Fruit fly (Drosophila melanogaster) whole organism, prepupa: ENCODE measurements around the gene CG17826.

Experiments used
- CG10669 ChIP-seq: fragments of 200-800 bp; sonication (Bioruptor generic); optimal IDR thresholded peaks from 3 replicates; lab custom pipeline; 2018; ENCODE audit warnings: missing biosample characterization, mild to moderate bottlenecking, missing genetic modification characterization, moderate library complexity
- CG11294 ChIP-seq: fragments of 200-800 bp; sonication (Bioruptor generic); IDR thresholded peaks from 2 replicates; pipeline ENCODE4 v1.3.6; 2022; ENCODE audit warnings: missing biosample characterization, missing genetic modification characterization
- CG11902 ChIP-seq: fragments of 200-800 bp; sonication (Bioruptor generic); optimal IDR thresholded peaks from 3 replicates; lab custom pipeline; 2016; ENCODE audit warnings: missing biosample characterization, missing genetic modification characterization
- CG15336 ChIP-seq: fragments of 200-800 bp; sonication (Bioruptor generic); IDR thresholded peaks from 2 replicates; pipeline ENCODE4 v1.3.6; 2022; ENCODE audit warnings: missing biosample characterization, missing genetic modification characterization
- CG3032 ChIP-seq: fragments of 200-800 bp; optimal IDR thresholded peaks from 2 replicates; lab custom pipeline; 2019; ENCODE audit warnings: missing biosample characterization, mild to moderate bottlenecking, missing genetic modification characterization, moderate library complexity
- CG31627 ChIP-seq: fragments of 200-800 bp; sonication (Bioruptor generic); optimal IDR thresholded peaks from 3 replicates; lab custom pipeline; 2016; ENCODE audit warnings: missing biosample characterization, missing genetic modification characterization
- CG3919 ChIP-seq: fragments of 200-800 bp; sonication (Bioruptor generic); optimal IDR thresholded peaks from 3 replicates; lab custom pipeline; 2016; ENCODE audit warnings: missing biosample characterization, missing genetic modification characterization
- CG7368 ChIP-seq: fragments of 200-800 bp; sonication (Bioruptor generic); optimal IDR thresholded peaks from 3 replicates; lab custom pipeline; 2016; ENCODE audit warnings: missing biosample characterization, missing genetic modification characterization
- CG8119 ChIP-seq: fragments of 200-800 bp; sonication (Bioruptor generic); IDR thresholded peaks from 3 replicates; pipeline ENCODE4 v1.3.6; 2022; ENCODE audit warnings: missing biosample characterization, missing genetic modification characterization
- CG8319 ChIP-seq: fragments of 200-800 bp; sonication (Bioruptor generic); optimal IDR thresholded peaks from 3 replicates; lab custom pipeline; 2016; ENCODE audit warnings: missing biosample characterization, missing genetic modification characterization
- CG8632 ChIP-seq: fragments of 200-800 bp; sonication (Bioruptor generic); optimal IDR thresholded peaks from 3 replicates; lab custom pipeline; 2016; ENCODE audit warnings: missing biosample characterization, missing genetic modification characterization
- CG9139 ChIP-seq: fragments of 200-800 bp; sonication (Bioruptor generic); optimal IDR thresholded peaks from 3 replicates; lab custom pipeline; 2017; ENCODE audit warnings: missing biosample characterization, mild to moderate bottlenecking, missing genetic modification characterization
- Eip93F ChIP-seq: fragments of 200-800 bp; sonication (Bioruptor generic); optimal IDR thresholded peaks from 2 replicates; lab custom pipeline; 2016; ENCODE audit warnings: missing biosample characterization, mild to moderate bottlenecking, missing genetic modification characterization
- Hr38 ChIP-seq: sonication (Bioruptor generic); optimal IDR thresholded peaks from 2 replicates; lab custom pipeline; 2016; ENCODE audit warnings: missing biosample characterization, missing genetic modification characterization
- Sox102F ChIP-seq: fragments of 200-800 bp; sonication (Bioruptor generic); optimal IDR thresholded peaks from 2 replicates; lab custom pipeline; 2016; ENCODE audit warnings: missing biosample characterization, mild to moderate bottlenecking, missing genetic modification characterization
- acj6 ChIP-seq: fragments of 200-800 bp; sonication (Bioruptor generic); optimal IDR thresholded peaks from 3 replicates; lab custom pipeline; 2016; ENCODE audit warnings: missing biosample characterization, missing genetic modification characterization
- cyc ChIP-seq: fragments of 200-800 bp; sonication (Bioruptor generic); optimal IDR thresholded peaks from 3 replicates; lab custom pipeline; 2016; ENCODE audit warnings: missing biosample characterization, missing genetic modification characterization
- dac ChIP-seq: fragments of 200-800 bp; sonication (Bioruptor generic); optimal IDR thresholded peaks from 2 replicates; lab custom pipeline; 2017; ENCODE audit warnings: missing biosample characterization, mild to moderate bottlenecking, missing genetic modification characterization
- dsx ChIP-seq: fragments of 200-800 bp; optimal IDR thresholded peaks from 3 replicates; lab custom pipeline; 2019; ENCODE audit warnings: missing biosample characterization, mild to moderate bottlenecking, missing genetic modification characterization, moderate library complexity; ENCODE audit not compliant: poor library complexity, severe bottlenecking
- eg ChIP-seq: fragments of 200-800 bp; sonication (Bioruptor generic); IDR thresholded peaks from 3 replicates; pipeline ENCODE4 v1.3.6; 2022; ENCODE audit warnings: missing biosample characterization, missing genetic modification characterization
- fd59A ChIP-seq: fragments of 200-800 bp; sonication (Bioruptor generic); optimal IDR thresholded peaks from 2 replicates; lab custom pipeline; 2017; ENCODE audit warnings: missing biosample characterization, mild to moderate bottlenecking, missing genetic modification characterization, missing genetic modification reagents
- fd85E ChIP-seq: fragments of 200-800 bp; sonication (Bioruptor generic); optimal IDR thresholded peaks from 3 replicates; lab custom pipeline; 2016; ENCODE audit warnings: missing biosample characterization, missing genetic modification characterization
- lz ChIP-seq: fragments of 200-800 bp; sonication (Bioruptor generic); optimal IDR thresholded peaks from 3 replicates; lab custom pipeline; 2016; ENCODE audit warnings: missing biosample characterization, missing genetic modification characterization
- net ChIP-seq: fragments of 200-800 bp; sonication (Bioruptor generic); optimal IDR thresholded peaks from 3 replicates; lab custom pipeline; 2016; ENCODE audit warnings: missing biosample characterization, missing genetic modification characterization
- pdm3 ChIP-seq: fragments of 200-800 bp; sonication (Bioruptor generic); optimal IDR thresholded peaks from 3 replicates; lab custom pipeline; 2016; ENCODE audit warnings: missing biosample characterization, missing genetic modification characterization
- spab ChIP-seq: fragments of 200-800 bp; sonication (Bioruptor generic); optimal IDR thresholded peaks from 2 replicates; lab custom pipeline; 2017; ENCODE audit warnings: missing biosample characterization, mild to moderate bottlenecking, missing genetic modification characterization, missing genetic modification reagents
- ss ChIP-seq, 2 experiments: fragments of 200-800 bp; sonication (Bioruptor generic); optimal IDR thresholded peaks; 2 replicates in 1 of 2; 3 replicates in 1 of 2; lab custom pipeline; 2017 to 2018; ENCODE audit warnings: mild to moderate bottlenecking in 2 of 2, missing biosample characterization in 2 of 2, missing genetic modification characterization in 2 of 2, moderate library complexity in 1 of 2
- svp ChIP-seq: fragments of 200-800 bp; sonication (Bioruptor generic); peaks from one replicate; lab custom pipeline; 2016; ENCODE audit warnings: missing biosample characterization, missing genetic modification characterization
- topi ChIP-seq: fragments of 200-800 bp; sonication (Bioruptor generic); optimal IDR thresholded peaks from 3 replicates; lab custom pipeline; 2016; ENCODE audit warnings: missing biosample characterization, missing genetic modification characterization
- vri ChIP-seq: fragments of 200-800 bp; sonication (Bioruptor generic); optimal IDR thresholded peaks from 3 replicates; lab custom pipeline; 2016; ENCODE audit warnings: missing biosample characterization, mild to moderate bottlenecking, missing genetic modification characterization

Gene CG17826

DNA sequence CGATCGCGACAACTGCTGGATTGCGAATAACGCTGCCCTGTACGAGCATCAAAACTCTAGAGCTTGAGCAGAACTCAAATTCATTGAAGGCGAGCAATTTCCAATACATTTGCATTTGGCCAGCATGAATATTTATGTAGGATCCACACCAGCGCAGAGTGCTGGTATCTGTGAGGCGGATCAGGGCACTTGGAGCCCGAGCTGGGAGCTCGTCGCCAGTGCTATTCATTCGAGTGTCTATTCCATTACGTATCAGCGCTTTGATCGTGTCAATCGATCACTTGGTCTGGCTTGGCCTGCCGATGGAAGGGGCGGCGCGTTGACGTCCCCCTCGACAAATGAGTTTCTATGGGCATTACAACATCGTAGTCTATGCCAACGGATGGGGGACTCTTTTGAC is 16.5 kb downstream of the CG17826 start, which contains the start of gene prc:
Gene prc (minus strand): TSS at position 28 of the 400 bp plus-strand sequence.
- TF ChIP-seq ss (GFP tag; optimal IDR thresholded peaks at IDR 0.05; lab: Kevin White, UChicago) (no peak), svp (GFP tag; lab: Kevin White, UChicago) (peak; percentile 48)
- TF ChIP-seq, all 60 proteins: peak for 1

DNA sequence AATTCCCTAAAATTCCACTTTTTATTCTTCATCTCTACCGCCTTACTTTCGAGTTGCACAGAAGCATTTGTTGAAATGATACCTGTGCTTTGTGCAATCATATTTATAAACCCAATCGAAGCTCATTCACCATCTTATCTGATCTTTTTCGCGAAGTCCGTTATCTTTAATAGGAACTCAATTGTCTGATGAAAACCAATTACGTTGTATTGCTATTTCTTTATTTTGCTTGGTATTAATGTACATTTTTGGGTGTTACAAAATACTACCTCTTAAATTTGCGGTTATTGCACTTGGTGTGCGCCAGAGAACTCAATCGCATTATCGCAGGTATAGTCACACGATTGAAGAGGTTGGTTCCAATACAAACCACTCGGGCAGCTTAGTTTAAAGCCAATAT is 23.2 kb downstream of the CG17826 start, which contains the start of gene Muc68E:
Gene Muc68E (minus strand): TSS at position 101 of the 400 bp plus-strand sequence.
- TF ChIP-seq CG8119 (GFP tag; lab: Robert Waterston, UW) (no peak), vri (peak; percentile 68)
- TF ChIP-seq, all 60 proteins: peak for 1

DNA sequence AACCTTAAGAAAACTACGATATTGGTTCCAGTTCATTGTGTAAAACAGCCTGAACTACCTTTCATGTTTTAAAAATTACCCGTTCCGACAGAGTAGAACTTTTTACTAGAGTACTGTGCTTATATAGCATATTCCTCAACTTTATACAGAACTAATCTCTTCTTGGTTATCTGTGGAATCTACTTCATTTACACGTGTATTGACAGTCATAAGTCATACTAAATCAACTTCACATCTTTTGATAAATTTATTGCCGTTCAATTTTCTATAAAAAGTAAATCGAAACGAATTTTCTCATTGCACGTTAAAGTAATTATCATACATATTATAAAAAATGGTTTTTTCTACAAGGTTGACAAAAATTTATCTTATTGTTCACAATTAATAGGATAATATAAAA is 24.1 kb downstream of the CG17826 start, which contains the start of gene CG42397:
Gene CG42397 (minus strand): TSS at position 101 of the 400 bp plus-strand sequence.
- TF ChIP-seq CG31627 (GFP tag; lab: Kevin White, UChicago): no peak
- TF ChIP-seq CG11294 (GFP tag; lab: Robert Waterston, UW): no peak
- TF ChIP-seq vri: no peak
- TF ChIP-seq eg (GFP tag; lab: Robert Waterston, UW): no peak
- no peak for TF ChIP-seq CG9139 (GFP tag; lab: Kevin White, UChicago)
- TF ChIP-seq CG3032 (tag; lab: Kevin White, UChicago): no peak
- TF ChIP-seq fd59A: no peak
- TF ChIP-seq CG11902 (GFP tag; lab: Kevin White, UChicago): no peak
- no peak for TF ChIP-seq topi (GFP tag; lab: Kevin White, UChicago)
- TF ChIP-seq CG7368 (GFP tag; lab: Kevin White, UChicago): no peak
- TF ChIP-seq CG10669: no peak

DNA sequence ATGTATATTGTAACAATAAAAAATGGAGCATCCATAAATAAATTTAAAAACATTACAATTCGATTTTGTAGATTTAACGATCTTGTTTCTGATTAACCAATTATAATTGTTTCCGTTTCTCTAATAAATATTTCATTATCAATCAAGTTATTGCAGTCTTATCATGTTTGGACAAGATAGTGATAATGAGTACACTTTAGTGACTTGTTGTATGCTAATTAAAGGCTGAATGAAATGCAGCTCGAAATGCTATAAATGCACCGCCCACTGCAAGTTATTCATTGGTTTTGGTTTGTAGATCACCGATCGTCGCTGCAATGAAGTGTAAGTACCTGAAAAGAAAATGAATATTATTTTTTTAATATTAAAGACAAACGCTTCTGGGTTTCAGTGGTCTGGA is 25.0 kb downstream of the CG17826 start, which contains the start of gene CG14125:
Gene CG14125 (plus strand): TSS at position 301 of the 400 bp plus-strand sequence.
- TF ChIP-seq Hr38 (GFP tag; lab: Kevin White, UChicago) (no peak), CG15336 (GFP tag; lab: Robert Waterston, UW) (no peak), svp (GFP tag; lab: Kevin White, UChicago) (no peak)

DNA sequence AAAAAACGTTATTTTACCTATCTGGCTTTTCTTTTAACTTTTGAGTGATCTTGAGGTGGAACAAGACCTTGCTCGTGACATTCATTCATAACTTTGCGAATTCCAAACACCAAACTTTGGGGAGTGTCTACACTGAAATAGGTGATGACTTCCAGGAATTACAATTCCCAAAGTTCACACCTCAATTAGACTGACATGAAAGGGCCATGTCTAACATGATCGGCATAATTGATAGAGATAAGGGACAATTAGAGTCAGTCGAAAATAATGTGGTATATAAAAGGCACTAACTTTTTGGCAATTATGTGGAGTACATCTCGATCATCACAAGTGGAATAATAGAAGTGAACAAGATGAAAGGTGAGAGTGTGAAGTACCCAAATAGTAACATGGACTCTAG is 26.2 kb downstream of the CG17826 start, which contains the start of gene CG43896:
Gene CG43896 (plus strand): TSS at position 301 of the 400 bp plus-strand sequence.
- TF ChIP-seq dsx (GFP tag; lab: Kevin White, UChicago) (no peak), CG11294 (GFP tag; lab: Robert Waterston, UW) (no peak), net (no peak), pdm3 (GFP tag; lab: Kevin White, UChicago) (no peak), lz (no peak), CG3919 (GFP tag; lab: Kevin White, UChicago) (no peak)

DNA sequence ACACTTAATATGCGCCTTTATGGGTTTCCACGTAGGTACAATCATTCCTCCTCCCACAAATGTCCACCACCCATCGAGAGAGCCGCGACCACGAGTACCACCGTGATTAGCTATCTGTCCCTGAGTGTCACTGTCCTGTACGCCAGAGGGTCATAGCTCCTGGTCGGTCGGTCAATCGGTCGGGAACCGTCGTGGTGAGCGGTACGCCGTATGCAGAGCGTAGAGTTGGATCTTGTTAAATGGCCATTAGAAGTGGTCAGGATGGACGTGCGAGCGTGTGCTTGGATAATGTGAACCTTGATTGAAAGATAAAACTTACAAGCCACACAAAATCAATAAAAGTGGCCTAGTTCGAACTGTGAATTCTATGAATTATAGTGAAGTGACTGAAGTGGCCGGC is 35.0 kb downstream of the CG17826 start, which contains the start of gene CG6938:
Gene CG6938 (plus strand): TSS at position 301 of the 400 bp plus-strand sequence.
- TF ChIP-seq CG8319 (GFP tag; lab: Kevin White, UChicago) (no peak), fd59A (no peak), spab (GFP tag; lab: Kevin White, UChicago) (no peak), CG10669 (no peak), fd85E (no peak), acj6 (no peak), CG3919 (GFP tag; lab: Kevin White, UChicago) (no peak), CG8632 (no peak), dac (GFP tag; lab: Kevin White, UChicago) (no peak), Sox102F (GFP tag; lab: Kevin White, UChicago) (no peak), Eip93F (GFP tag; lab: Kevin White, UChicago) (no peak), svp (GFP tag; lab: Kevin White, UChicago) (no peak)

DNA sequence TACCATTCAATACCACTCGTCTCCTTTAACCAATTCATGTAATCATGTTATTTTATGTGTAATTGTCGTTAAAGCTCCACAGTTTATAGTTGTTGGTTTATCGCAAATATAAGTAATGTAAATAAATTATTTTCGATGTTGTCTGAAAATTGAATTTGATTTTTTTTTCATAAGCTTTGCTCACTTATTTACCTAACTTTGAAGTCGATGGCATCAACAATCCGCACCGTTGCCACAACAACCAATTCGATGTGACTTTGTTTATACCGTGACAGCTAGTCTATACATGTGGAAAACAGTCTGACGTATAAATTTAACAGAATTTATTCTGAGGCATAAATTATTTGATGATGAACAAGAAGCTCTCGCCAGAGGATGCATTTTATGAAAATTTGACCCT is 40.8 kb downstream of the CG17826 start, which contains the start of gene CG6931:
Gene CG6931 (plus strand): TSS at position 301 of the 400 bp plus-strand sequence.
- TF ChIP-seq cyc (GFP tag; lab: Kevin White, UChicago) (no peak), dsx (GFP tag; lab: Kevin White, UChicago) (no peak)
- TF ChIP-seq, all 60 proteins: peak for 0
